Fruit fly (Drosophila melanogaster): ENCODE measurements around the gene Abd-B.
A peak's percentile ranks its signal among the peaks of the same experiment; 100 is the strongest.

Gene Abd-B

DNA sequence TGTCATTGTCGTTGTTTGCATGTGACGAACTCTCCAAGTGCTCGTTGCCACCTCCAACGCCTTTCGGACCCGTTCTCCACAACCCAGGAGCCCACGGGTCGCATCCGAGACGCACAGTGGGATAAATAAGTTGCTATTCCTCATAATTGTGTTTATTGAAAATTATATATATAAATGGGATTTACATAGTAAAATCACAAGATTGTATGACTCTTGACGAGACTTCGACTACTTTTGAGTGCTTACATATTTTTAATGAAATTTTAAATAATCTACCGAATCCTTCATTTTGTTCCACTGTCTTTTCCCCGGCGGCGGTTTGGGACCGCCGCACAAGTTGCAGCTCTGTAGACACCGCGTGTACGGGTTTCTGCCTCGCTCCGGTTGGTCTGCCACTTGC is 64.2 kb downstream of the Abd-B start (continued):
- TF ChIP-seq CG12155 (GFP tag; optimal IDR thresholded peaks at IDR 0.05), result no peak
- no peak for TF ChIP-seq CG16863 (GFP tag; optimal IDR thresholded peaks at IDR 0.05)
- TF ChIP-seq en (GFP tag; optimal IDR thresholded peaks at IDR 0.05), result no peak
- no peak for TF ChIP-seq dati (GFP tag; IDR thresholded peaks at IDR 0.05)
- peak; percentile 56 for TF ChIP-seq CG10979 (tag; optimal IDR thresholded peaks at IDR 0.05)
- no peak for TF ChIP-seq emc (GFP tag; optimal IDR thresholded peaks at IDR 0.05)
- no peak for TF ChIP-seq CG5245 (GFP tag; optimal IDR thresholded peaks at IDR 0.05)
- TF ChIP-seq CG11504 (tag; optimal IDR thresholded peaks at IDR 0.05), result peak; percentile 36
- TF ChIP-seq Dfd (GFP tag; optimal IDR thresholded peaks at IDR 0.05), result no peak
- TF ChIP-seq esg (GFP tag; conservative IDR thresholded peaks at IDR 0.05), result no peak
- no peak for TF ChIP-seq lbe (GFP tag; optimal IDR thresholded peaks at IDR 0.05)
- TF ChIP-seq ap (GFP tag; IDR thresholded peaks at IDR 0.05), result no peak
- no peak for TF ChIP-seq tx (GFP tag; optimal IDR thresholded peaks at IDR 0.05)
- TF ChIP-seq sens (GFP tag), result peak; percentile 87
- TF ChIP-seq lmd (GFP tag; IDR thresholded peaks at IDR 0.05), result no peak
- no peak for TF ChIP-seq Stat92E (GFP tag; optimal IDR thresholded peaks at IDR 0.05)
- no peak for TF ChIP-seq Hand (GFP tag; optimal IDR thresholded peaks at IDR 0.05)
- TF ChIP-seq org-1 (GFP tag; optimal IDR thresholded peaks at IDR 0.05), result no peak
- no peak for TF ChIP-seq jigr1 (GFP tag; IDR thresholded peaks at IDR 0.05)
- TF ChIP-seq sim (GFP tag; IDR thresholded peaks at IDR 0.05), result no peak
- no peak for TF ChIP-seq gt (GFP tag; IDR thresholded peaks at IDR 0.05)
- 0 out of 3 replicates have a peak, but pooled peaks have one; percentile 15 for TF ChIP-seq CG17361 (GFP tag; IDR thresholded peaks at IDR 0.05)
- no peak for TF ChIP-seq NC2α (GFP tag; optimal IDR thresholded peaks at IDR 0.05)
- TF ChIP-seq CG6813 (GFP tag; optimal IDR thresholded peaks at IDR 0.05), result peak; percentile 13
- TF ChIP-seq caup (GFP tag; optimal IDR thresholded peaks at IDR 0.05; ENCODE audit: severe bottlenecking), result no peak
- TF ChIP-seq CG17802 (tag; optimal IDR thresholded peaks at IDR 0.05), result no peak
- 0 out of 2 replicates have a peak, but pooled peaks have one; percentile 28 for TF ChIP-seq CG32772 (GFP tag; IDR thresholded peaks at IDR 0.05)
- no peak for TF ChIP-seq CG15514 (GFP tag; optimal IDR thresholded peaks at IDR 0.05)
- no peak for TF ChIP-seq Abd-B (GFP tag; optimal IDR thresholded peaks at IDR 0.05)
- TF ChIP-seq CG8281 (tag; optimal IDR thresholded peaks at IDR 0.05), result no peak
- peak; percentile 34 for TF ChIP-seq CG10267 (tag; optimal IDR thresholded peaks at IDR 0.05)
- no peak for TF ChIP-seq Nf-YA (GFP tag; IDR thresholded peaks at IDR 0.05)
- TF ChIP-seq zfh1 (GFP tag; IDR thresholded peaks at IDR 0.05), result 0 out of 3 replicates have a peak, but pooled peaks have one; percentile 11
- TF ChIP-seq CG4282 (GFP tag; optimal IDR thresholded peaks at IDR 0.05), result no peak
- no peak for TF ChIP-seq mirr (GFP tag; optimal IDR thresholded peaks at IDR 0.05)
- no peak for TF ChIP-seq Hmr (GFP tag; optimal IDR thresholded peaks at IDR 0.05)
- no peak for TF ChIP-seq CG33213 (GFP tag; optimal IDR thresholded peaks at IDR 0.05)
- peak; percentile 27 for TF ChIP-seq CG16815 (GFP tag; optimal IDR thresholded peaks at IDR 0.05)
- no peak for TF ChIP-seq Ssrp (tag; optimal IDR thresholded peaks at IDR 0.05)
- TF ChIP-seq CG2116 (GFP tag; optimal IDR thresholded peaks at IDR 0.05), result no peak
- TF ChIP-seq ken (GFP tag; IDR thresholded peaks at IDR 0.05), result peak; percentile 55; the same call in 1 of the 3 replicates
- no peak for TF ChIP-seq ham (GFP tag; IDR thresholded peaks at IDR 0.05)
- TF ChIP-seq grn (GFP tag; optimal IDR thresholded peaks at IDR 0.05), result no peak
- TF ChIP-seq Hsf (GFP tag; optimal IDR thresholded peaks at IDR 0.05), result peak; percentile 31
- peak; percentile 35 for TF ChIP-seq CG18262 (tag; optimal IDR thresholded peaks at IDR 0.05)
- no peak for TF ChIP-seq her (GFP tag; optimal IDR thresholded peaks at IDR 0.05)
- TF ChIP-seq CG1792 (GFP tag; optimal IDR thresholded peaks at IDR 0.05), result no peak
- TF ChIP-seq btn (GFP tag; optimal IDR thresholded peaks at IDR 0.05), result no peak
- no peak for TF ChIP-seq cad (GFP tag; optimal IDR thresholded peaks at IDR 0.05)
- TF ChIP-seq HLHmδ (GFP tag; optimal IDR thresholded peaks at IDR 0.05), result no peak
- no peak for TF ChIP-seq CG9437 (GFP tag; optimal IDR thresholded peaks at IDR 0.05)
- TF ChIP-seq Hey (tag; optimal IDR thresholded peaks at IDR 0.05), result no peak

All from whole organism, embryonic.